Fruit fly (Drosophila melanogaster) whole organism, adult: Measurements from ENCODE around the gene CG14451.

ENCODE experiments used
- CG1620 ChIP-seq: fragments of 200-800 bp; sonication (Bioruptor generic); optimal IDR thresholded peaks from 2 replicates; lab custom pipeline; 2016; ENCODE audit warnings: missing biosample characterization, missing genetic modification characterization
- CG33017 ChIP-seq: fragments of 200-800 bp; sonication (Bioruptor generic); optimal IDR thresholded peaks from 2 replicates; lab custom pipeline; 2018; ENCODE audit warnings: missing biosample characterization, mild to moderate bottlenecking, missing genetic modification characterization, moderate library complexity
- CG5204 ChIP-seq: fragments of 200-800 bp; sonication (Bioruptor generic); optimal IDR thresholded peaks from 2 replicates; lab custom pipeline; 2016; ENCODE audit warnings: missing biosample characterization, missing genetic modification characterization
- CG7101 ChIP-seq: fragments of 200-800 bp; sonication (Bioruptor generic); optimal IDR thresholded peaks from 2 replicates; lab custom pipeline; 2018; ENCODE audit warnings: missing biosample characterization, mild to moderate bottlenecking, missing genetic modification characterization, moderate library complexity
- Crg-1 ChIP-seq: fragments of 200-800 bp; sonication (Bioruptor generic); optimal IDR thresholded peaks from 2 replicates; lab custom pipeline; 2016; ENCODE audit warnings: missing biosample characterization, missing genetic modification characterization
- Mnt ChIP-seq: fragments of 200-800 bp; sonication (Bioruptor generic); optimal IDR thresholded peaks from 2 replicates; lab custom pipeline; 2016; ENCODE audit warnings: missing biosample characterization, mild to moderate bottlenecking, missing genetic modification characterization
- bab1 ChIP-seq: fragments of 200-800 bp; sonication (Bioruptor generic); optimal IDR thresholded peaks from 3 replicates; lab custom pipeline; 2019; ENCODE audit warnings: missing biosample characterization, mild to moderate bottlenecking, missing genetic modification characterization, moderate library complexity
- cic ChIP-seq: fragments of 200-800 bp; sonication (Bioruptor generic); optimal IDR thresholded peaks from 2 replicates; lab custom pipeline; 2017; ENCODE audit warnings: missing biosample characterization, mild to moderate bottlenecking, missing genetic modification characterization, moderate library complexity
- cnc ChIP-seq, 2 experiments: fragments of >200 bp; optimal IDR thresholded peaks; 2 replicates each; lab custom pipeline; 2017
- kay ChIP-seq: fragments of 200-800 bp; sonication (Bioruptor generic); peaks from one replicate; lab custom pipeline; 2016; ENCODE audit warnings: missing biosample characterization, missing genetic modification characterization, borderline replicate concordance
- ovo ChIP-seq: fragments of 200-800 bp; sonication (Bioruptor generic); optimal IDR thresholded peaks from 2 replicates; lab custom pipeline; 2016; ENCODE audit warnings: missing biosample characterization, missing genetic modification characterization
- pad ChIP-seq: fragments of 200-800 bp; sonication (Bioruptor generic); optimal IDR thresholded peaks from 3 replicates; lab custom pipeline; 2017; ENCODE audit warnings: missing biosample characterization, missing genetic modification characterization, mild to moderate bottlenecking, moderate library complexity, missing genetic modification reagents
- toe ChIP-seq: fragments of 200-800 bp; sonication (Bioruptor generic); optimal IDR thresholded peaks from 2 replicates; lab custom pipeline; 2016; ENCODE audit warnings: missing biosample characterization, missing genetic modification characterization

- TF ChIP-seq CG33017 (tag; lab: Kevin White, UChicago) (no peak), cnc (optimal IDR thresholded peaks at IDR 0.05; lab: Kevin White, UChicago) (no peak), toe (GFP tag; lab: Kevin White, UChicago) (no peak), kay (GFP tag; lab: Kevin White, UChicago) (no peak), Mnt (GFP tag; lab: Kevin White, UChicago) (no peak), cic (GFP tag; lab: Kevin White, UChicago) (no peak), CG5204 (GFP tag; lab: Kevin White, UChicago) (no peak), bab1 (no peak), pad (GFP tag; lab: Kevin White, UChicago) (no peak), CG7101 (no peak), CG1620 (no peak), Crg-1 (GFP tag; lab: Kevin White, UChicago) (no peak), ovo (GFP tag; lab: Kevin White, UChicago) (no peak)
Observed at dm6 chr3L:22671699-22672276, 50.1 kb downstream of the CG14451 start.
